Fruit fly (Drosophila melanogaster) whole organism, larva: ENCODE data around the gene sima.

Experiments
- noc ChIP-seq: fragments of 200-800 bp; sonication (Bioruptor generic); optimal IDR thresholded peaks from 3 replicates; lab custom pipeline; 2019; ENCODE audit warnings: missing biosample characterization, mild to moderate bottlenecking, missing genetic modification characterization, moderate library complexity

sima gene

dm6 chr3R:30134063-30135047 lies 76.2 kb downstream of the sima start, which contains the start of gene Tpi:
TSS of gene Tpi (minus strand) at chr3R:30134599.
- TF ChIP-seq noc (tag; lab: Kevin White, UChicago), result peak; percentile 1

dm6 chr3R:30149506-30149905 lies 91.4 kb downstream of the sima start, which contains the start of gene AdoR:
TSS of gene AdoR (minus strand) at chr3R:30149606.
- no peak for TF ChIP-seq noc (tag; lab: Kevin White, UChicago)

- TF ChIP-seq noc (tag; lab: Kevin White, UChicago), result no peak
These were observed 92.5 kb downstream of the sima start for dm6 chr3R:30150602-30151001.

- no peak for TF ChIP-seq noc (tag; lab: Kevin White, UChicago)
These were observed 93.4 kb downstream of the sima start, which contains the start of gene CG15529 for dm6 chr3R:30151300-30152109. TSS of gene CG15529 (plus strand) at chr3R:30152059.

- no peak for TF ChIP-seq noc (tag; lab: Kevin White, UChicago)
These were observed 95.8 kb downstream of the sima start for dm6 chr3R:30153864-30154263.

dm6 chr3R:30160312-30160942 lies 102.3 kb downstream of the sima start, which contains the start of gene CG11498:
TSS of gene CG11498 (minus strand) at chr3R:30160473.
- no peak for TF ChIP-seq noc (tag; lab: Kevin White, UChicago)

- no peak for TF ChIP-seq noc (tag; lab: Kevin White, UChicago)
These were observed 105.1 kb downstream of the sima start for dm6 chr3R:30163228-30163627.

- TF ChIP-seq noc (tag; lab: Kevin White, UChicago), result no peak
These were observed 106.1 kb downstream of the sima start for dm6 chr3R:30164162-30164561.

- no peak for TF ChIP-seq noc (tag; lab: Kevin White, UChicago)
These were observed 108.2 kb downstream of the sima start, which contains the start of gene VhaAC45RP for dm6 chr3R:30166159-30166784. TSS of gene VhaAC45RP (minus strand) at chr3R:30166419.

dm6 chr3R:30170671-30171667 lies 112.9 kb downstream of the sima start, which contains the start of gene Rsod:
TSS of gene Rsod (minus strand) at chr3R:30171207.
- TF ChIP-seq noc (tag; lab: Kevin White, UChicago), result no peak
